Fruit fly (Drosophila melanogaster) whole organism, embryonic: ENCODE data around the gene CG7367.
A peak's percentile ranks its signal among the peaks of the same experiment; 100 is the strongest.

Experiments
- CG1024 ChIP-seq: fragments of 200-800 bp; sonication (Bioruptor generic); IDR thresholded peaks from 2 replicates; pipeline ENCODE4 v1.3.6; 2022; ENCODE audit warnings: missing biosample characterization, missing genetic modification characterization
- CG1233 ChIP-seq: fragments of 200-800 bp; sonication (Bioruptor generic); optimal IDR thresholded peaks from 4 replicates; lab custom pipeline; 2018; ENCODE audit warnings: missing biosample characterization, mild to moderate bottlenecking, missing genetic modification characterization
- CG12391 ChIP-seq: fragments of 200-800 bp; sonication (Bioruptor generic); optimal IDR thresholded peaks from 3 replicates; lab custom pipeline; 2018; ENCODE audit warnings: missing biosample characterization, mild to moderate bottlenecking, missing genetic modification characterization, moderate library complexity
- CG13123 ChIP-seq: fragments of 200-800 bp; sonication (Bioruptor generic); optimal IDR thresholded peaks from 2 replicates; lab custom pipeline; 2016; ENCODE audit warnings: missing biosample characterization, missing genetic modification characterization
- CG15269 ChIP-seq: fragments of 200-800 bp; sonication (Bioruptor generic); optimal IDR thresholded peaks from 2 replicates; lab custom pipeline; 2018; ENCODE audit warnings: missing biosample characterization, mild to moderate bottlenecking, missing genetic modification characterization, moderate library complexity
- CG15479 ChIP-seq: fragments of 200-800 bp; sonication (Bioruptor generic); optimal IDR thresholded peaks from 3 replicates; lab custom pipeline; 2019; ENCODE audit warnings: missing biosample characterization, mild to moderate bottlenecking, missing genetic modification characterization, moderate library complexity
- CG16813 ChIP-seq: fragments of 200-800 bp; sonication (Bioruptor generic); IDR thresholded peaks from 3 replicates; pipeline ENCODE4 v1.3.6; 2022; ENCODE audit warnings: missing biosample characterization, missing genetic modification characterization; ENCODE audit not compliant: partially characterized antibody
- CG18599 ChIP-seq: fragments of 200-800 bp; sonication (Bioruptor generic); optimal IDR thresholded peaks from 3 replicates; lab custom pipeline; 2017; ENCODE audit warnings: missing biosample characterization, missing genetic modification characterization, mild to moderate bottlenecking, moderate library complexity, missing genetic modification reagents
- CG2875 ChIP-seq: fragments of 200-800 bp; sonication (Bioruptor generic); optimal IDR thresholded peaks from 2 replicates; lab custom pipeline; 2017; ENCODE audit warnings: missing biosample characterization, mild to moderate bottlenecking, missing genetic modification characterization, missing genetic modification reagents
- CG30020 ChIP-seq: fragments of 200-800 bp; optimal IDR thresholded peaks from 2 replicates; lab custom pipeline; 2019; ENCODE audit warnings: missing biosample characterization, mild to moderate bottlenecking, missing genetic modification characterization, moderate library complexity
- CG3726 ChIP-seq: fragments of 200-800 bp; sonication (Bioruptor generic); IDR thresholded peaks from 3 replicates; pipeline ENCODE4, ENCODE4 v1.3.6; 2022; ENCODE audit warnings: missing biosample characterization, missing genetic modification characterization
- CG6689 ChIP-seq: fragments of 200-800 bp; sonication (Bioruptor generic); IDR thresholded peaks from 2 replicates; pipeline ENCODE4 v1.3.6; 2022; ENCODE audit warnings: missing biosample characterization, missing genetic modification characterization
- CG7556 ChIP-seq: fragments of 200-800 bp; sonication (Bioruptor generic); optimal IDR thresholded peaks from 2 replicates; lab custom pipeline; 2017; ENCODE audit warnings: missing biosample characterization, mild to moderate bottlenecking, missing genetic modification characterization
- CG7928 ChIP-seq: fragments of 200-800 bp; sonication (Bioruptor generic); optimal IDR thresholded peaks from 2 replicates; lab custom pipeline; 2017; ENCODE audit warnings: missing biosample characterization, mild to moderate bottlenecking, missing genetic modification characterization
- Dbx ChIP-seq: fragments of 200-800 bp; sonication (Bioruptor generic); IDR thresholded peaks from 3 replicates; pipeline ENCODE4 v1.3.6; 2022; ENCODE audit warnings: missing biosample characterization, missing genetic modification characterization
- Fer1 ChIP-seq: fragments of 200-800 bp; sonication (Bioruptor generic); optimal IDR thresholded peaks from 2 replicates; lab custom pipeline; 2017; ENCODE audit warnings: missing biosample characterization, mild to moderate bottlenecking, missing genetic modification characterization
- H15 ChIP-seq: fragments of 200-800 bp; sonication (Bioruptor generic); IDR thresholded peaks from 3 replicates; pipeline ENCODE4 v1.3.6; 2022; ENCODE audit warnings: missing biosample characterization, missing genetic modification characterization
- HmgD ChIP-seq: fragments of 200-800 bp; sonication (Bioruptor generic); optimal IDR thresholded peaks from 3 replicates; lab custom pipeline; 2016; ENCODE audit warnings: missing biosample characterization, missing genetic modification characterization
- MESR4 ChIP-seq: fragments of 200-800 bp; sonication (Bioruptor generic); optimal IDR thresholded peaks from 2 replicates; lab custom pipeline; 2018; ENCODE audit warnings: missing biosample characterization, mild to moderate bottlenecking, missing genetic modification characterization, moderate library complexity
- Mrtf ChIP-seq: fragments of 200-800 bp; sonication (Bioruptor generic); IDR thresholded peaks from 3 replicates; pipeline ENCODE4 v1.3.6; 2022; ENCODE audit warnings: missing biosample characterization, missing genetic modification characterization
- Nf-YA ChIP-seq: fragments of 200-800 bp; sonication (Bioruptor generic); IDR thresholded peaks from 2 replicates; pipeline ENCODE4 v1.3.6; 2022; ENCODE audit warnings: missing biosample characterization, missing genetic modification characterization
- Pdp1 ChIP-seq, 2 experiments: fragments of 200-800 bp; sonication (Bioruptor generic); optimal IDR thresholded peaks; 3 replicates each; lab custom pipeline; 2016; ENCODE audit warnings: missing biosample characterization in 2 of 2, missing genetic modification characterization in 2 of 2, mild to moderate bottlenecking in 1 of 2, moderate library complexity in 1 of 2
- Rfx ChIP-seq: fragments of 200-800 bp; sonication (Bioruptor generic); IDR thresholded peaks from 2 replicates; pipeline ENCODE4 v1.3.6; 2022; ENCODE audit warnings: missing biosample characterization, missing genetic modification characterization
- Six4 ChIP-seq: fragments of 200-800 bp; sonication (Bioruptor generic); optimal IDR thresholded peaks from 2 replicates; lab custom pipeline; 2016; ENCODE audit warnings: missing biosample characterization, missing genetic modification characterization
- Stat92E ChIP-seq, 3 experiments: fragments of >200 bp in 2 of 3; fragments of 200-800 bp in 1 of 3; sonication (Bioruptor generic) in 1 of 3; optimal IDR thresholded peaks; 2 replicates each; lab custom pipeline; 2017 to 2019; ENCODE audit warnings: missing biosample characterization in 3 of 3, missing genetic modification characterization in 3 of 3, mild to moderate bottlenecking in 1 of 3, moderate library complexity in 1 of 3
- bab2 ChIP-seq: fragments of 200-800 bp; sonication (Bioruptor generic); optimal IDR thresholded peaks from 2 replicates; lab custom pipeline; 2016; ENCODE audit warnings: missing biosample characterization, missing genetic modification characterization
- bbx ChIP-seq: fragments of 200-800 bp; sonication (Bioruptor generic); IDR thresholded peaks from 2 replicates; pipeline ENCODE4 v1.3.6; 2022; ENCODE audit warnings: missing biosample characterization, missing genetic modification characterization; ENCODE audit not compliant: partially characterized antibody
- bowl ChIP-seq: fragments of 200-800 bp; sonication (Bioruptor generic); IDR thresholded peaks from 2 replicates; pipeline ENCODE4 v1.3.6; 2022; ENCODE audit warnings: missing biosample characterization, missing genetic modification characterization
- cad ChIP-seq: fragments of >200 bp; optimal IDR thresholded peaks from 2 replicates; lab custom pipeline; 2017; ENCODE audit warnings: missing biosample characterization, missing genetic modification characterization
- corto ChIP-seq: fragments of 200-800 bp; sonication (Bioruptor generic); optimal IDR thresholded peaks from 2 replicates; lab custom pipeline; 2016; ENCODE audit warnings: missing biosample characterization, mild to moderate bottlenecking, missing genetic modification characterization, moderate library complexity
- en ChIP-seq: fragments of 200-800 bp; sonication (Bioruptor generic); optimal IDR thresholded peaks from 2 replicates; lab custom pipeline; 2016; ENCODE audit warnings: missing biosample characterization, missing genetic modification characterization
- esg ChIP-seq: fragments of 200-800 bp; sonication (Bioruptor generic); conservative IDR thresholded peaks from 2 replicates; pipeline ENCODE4 v1.3.6; 2022; ENCODE audit warnings: missing biosample characterization, missing genetic modification characterization
- eve ChIP-seq, 2 experiments: fragments of >200 bp; optimal IDR thresholded peaks; 2 replicates each; lab custom pipeline; 2017; ENCODE audit warnings: missing biosample characterization in 2 of 2, missing genetic modification characterization in 2 of 2
- ewg ChIP-seq: fragments of 200-800 bp; sonication (Bioruptor generic); optimal IDR thresholded peaks from 3 replicates; lab custom pipeline; 2017; ENCODE audit warnings: mild to moderate bottlenecking, missing biosample characterization, missing genetic modification reagents, missing genetic modification characterization
- fd64A ChIP-seq: fragments of 200-800 bp; sonication (Bioruptor generic); optimal IDR thresholded peaks from 3 replicates; lab custom pipeline; 2018; ENCODE audit warnings: missing biosample characterization, mild to moderate bottlenecking, missing genetic modification characterization
- fd96Cb ChIP-seq: fragments of 200-800 bp; sonication (Bioruptor generic); optimal IDR thresholded peaks from 2 replicates; lab custom pipeline; 2018; ENCODE audit warnings: missing biosample characterization, mild to moderate bottlenecking, missing genetic modification characterization, moderate library complexity
- gem ChIP-seq: fragments of 200-800 bp; sonication (Bioruptor generic); optimal IDR thresholded peaks from 2 replicates; lab custom pipeline; 2019; ENCODE audit warnings: missing biosample characterization, mild to moderate bottlenecking, missing genetic modification characterization, moderate library complexity
- gsb ChIP-seq: fragments of 200-800 bp; sonication (Bioruptor generic); IDR thresholded peaks from 2 replicates; pipeline ENCODE4 v1.3.6; 2022; ENCODE audit warnings: missing biosample characterization, missing genetic modification characterization
- h ChIP-seq: fragments of >200 bp; optimal IDR thresholded peaks from 2 replicates; lab custom pipeline; 2017
- kni ChIP-seq: fragments of 200-800 bp; sonication (Bioruptor generic); optimal IDR thresholded peaks from 3 replicates; lab custom pipeline; 2017; ENCODE audit warnings: mild to moderate bottlenecking, missing biosample characterization, missing genetic modification reagents, missing genetic modification characterization
- knrl ChIP-seq: fragments of 200-800 bp; sonication (Bioruptor generic); IDR thresholded peaks from 3 replicates; pipeline ENCODE4 v1.3.6; 2022; ENCODE audit warnings: missing biosample characterization, missing genetic modification characterization; ENCODE audit not compliant: partially characterized antibody
- lbe ChIP-seq: fragments of 200-800 bp; sonication (Bioruptor generic); optimal IDR thresholded peaks from 2 replicates; lab custom pipeline; 2016; ENCODE audit warnings: missing biosample characterization, mild to moderate bottlenecking, missing genetic modification characterization
- org-1 ChIP-seq: fragments of 200-800 bp; sonication (Bioruptor generic); optimal IDR thresholded peaks from 2 replicates; lab custom pipeline; 2017; ENCODE audit warnings: missing biosample characterization, missing genetic modification characterization
- pb ChIP-seq: fragments of 200-800 bp; sonication (Bioruptor generic); optimal IDR thresholded peaks from 3 replicates; lab custom pipeline; 2016; ENCODE audit warnings: missing biosample characterization, missing genetic modification characterization
- psq ChIP-seq: fragments of 200-800 bp; sonication (Bioruptor generic); optimal IDR thresholded peaks from 2 replicates; lab custom pipeline; 2017; ENCODE audit warnings: missing biosample characterization, missing genetic modification characterization
- slp2 ChIP-seq: fragments of 200-800 bp; sonication (Bioruptor generic); optimal IDR thresholded peaks from 2 replicates; lab custom pipeline; 2016; ENCODE audit warnings: missing biosample characterization, missing genetic modification characterization
- tap ChIP-seq: fragments of 200-800 bp; optimal IDR thresholded peaks from 3 replicates; lab custom pipeline; 2019; ENCODE audit warnings: missing biosample characterization, mild to moderate bottlenecking, missing genetic modification characterization, moderate library complexity
- unpg ChIP-seq: fragments of 200-800 bp; sonication (Bioruptor generic); optimal IDR thresholded peaks from 3 replicates; lab custom pipeline; 2018; ENCODE audit warnings: missing biosample characterization, mild to moderate bottlenecking, missing genetic modification characterization, moderate library complexity
- wek ChIP-seq: fragments of 200-800 bp; sonication (Bioruptor generic); optimal IDR thresholded peaks from 3 replicates; lab custom pipeline; 2018; ENCODE audit warnings: missing biosample characterization, mild to moderate bottlenecking, missing genetic modification characterization, moderate library complexity
- wor ChIP-seq: fragments of 200-800 bp; sonication (Bioruptor generic); IDR thresholded peaks from 2 replicates; pipeline ENCODE4 v1.3.6; 2022; ENCODE audit warnings: missing biosample characterization, missing genetic modification characterization
- z ChIP-seq: fragments of 200-800 bp; sonication (Bioruptor generic); IDR thresholded peaks from 3 replicates; pipeline ENCODE4 v1.3.6; 2022; ENCODE audit warnings: missing biosample characterization, missing genetic modification characterization

CG7367 gene

DNA sequence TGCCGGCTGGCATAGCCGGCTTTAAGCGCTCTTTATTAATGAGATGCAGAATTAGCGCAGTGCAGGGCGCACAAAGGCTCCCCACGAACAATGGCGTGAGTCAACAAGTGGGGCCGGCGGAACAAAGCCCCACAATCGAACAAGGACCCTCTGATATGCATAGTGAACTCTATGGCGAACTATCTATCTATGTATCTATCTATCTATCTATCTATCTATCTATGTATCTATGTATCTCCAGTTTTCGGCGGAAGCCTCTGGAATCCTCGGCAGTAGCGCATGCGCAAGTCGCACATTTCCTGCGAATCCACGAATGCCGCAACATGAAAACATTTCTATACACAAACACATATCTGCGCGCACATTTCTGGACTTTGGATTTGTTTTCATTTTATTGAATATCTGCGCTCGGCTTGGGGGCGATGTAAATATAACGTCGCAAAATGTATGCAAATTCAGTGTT, 39.0 kb downstream of the CG7367 start (continued):
- TF ChIP-seq Rfx (GFP tag; lab: Robert Waterston, UW) (peak; percentile 57), HmgD (GFP tag; lab: Kevin White, UChicago) (no peak), Dbx (GFP tag; lab: Robert Waterston, UW) (peak; percentile 69; the same call in 2 of the 3 replicates), CG18599 (GFP tag; lab: Kevin White, UChicago) (peak; percentile 71), slp2 (GFP tag; lab: Kevin White, UChicago) (no peak), wor (GFP tag; lab: Robert Waterston, UW) (no peak), CG15269 (tag; lab: Kevin White, UChicago) (no peak), unpg (GFP tag; lab: Kevin White, UChicago) (no peak), Nf-YA (GFP tag; lab: Robert Waterston, UW) (no peak), gem (peak; percentile 7), kni (GFP tag; lab: Kevin White, UChicago) (no peak), knrl (GFP tag; lab: Robert Waterston, UW) (no peak), tap (tag; lab: Kevin White, UChicago) (no peak), en (GFP tag; lab: Kevin White, UChicago) (no peak), CG12391 (tag; lab: Kevin White, UChicago) (no peak), psq (GFP tag; lab: Kevin White, UChicago) (no peak), esg (no peak; the same call in 1 of the 2 replicates), org-1 (peak; percentile 63), Mrtf (GFP tag; lab: Robert Waterston, UW) (no peak), h (no peak), Stat92E (GFP tag; optimal IDR thresholded peaks at IDR 0.05; lab: Kevin White, UChicago) (no peak), pb (GFP tag; lab: Kevin White, UChicago) (no peak), ewg (GFP tag; lab: Kevin White, UChicago) (peak; percentile 65), MESR4 (no peak), bbx (GFP tag; lab: Robert Waterston, UW) (peak; percentile 31; the same call in 1 of the 2 replicates), fd96Cb (no peak), CG30020 (no peak), Fer1 (GFP tag; lab: Kevin White, UChicago) (peak; percentile 25), fd64A (GFP tag; lab: Kevin White, UChicago) (no peak), lbe (peak; percentile 82), CG15479 (GFP tag; lab: Kevin White, UChicago) (no peak), CG1024 (no peak), corto (GFP tag; lab: Kevin White, UChicago) (peak; percentile 49), H15 (GFP tag; lab: Robert Waterston, UW) (no peak), bab2 (GFP tag; lab: Kevin White, UChicago) (peak; percentile 43), z (GFP tag; lab: Robert Waterston, UW) (no peak), Six4 (no peak), CG16813 (0 out of 3 replicates have a peak, but pooled peaks have one; percentile 13), cad (GFP tag; lab: Kevin White, UChicago) (no peak), bowl (no peak), CG7928 (GFP tag; lab: Kevin White, UChicago) (peak; percentile 8), CG3726 (GFP tag; lab: Robert Waterston, UW) (no peak), eve (GFP tag; optimal IDR thresholded peaks at IDR 0.05; lab: Kevin White, UChicago) (no peak), wek (GFP tag; lab: Kevin White, UChicago) (no peak), Pdp1 (GFP tag; optimal IDR thresholded peaks at IDR 0.05; lab: Kevin White, UChicago) (peak; percentile 12 to 20), CG6689 (GFP tag; lab: Robert Waterston, UW) (no peak), gsb (no peak), CG7556 (peak; percentile 47), CG2875 (GFP tag; lab: Kevin White, UChicago) (no peak), CG13123 (GFP tag; lab: Kevin White, UChicago) (no peak), CG1233 (GFP tag; lab: Kevin White, UChicago) (peak; percentile 10)
